Fruit fly (Drosophila melanogaster): ENCODE measurements around the gene CG6195.

Gene CG6195

dm6 chr3R:19620953-19621352 is 27.3 kb downstream of the CG6195 start:
- TF ChIP-seq Snoo (tag; optimal IDR thresholded peaks at IDR 0.05) (no peak), CG9948 (tag; optimal IDR thresholded peaks at IDR 0.05) (no peak), Pif1B (GFP tag; optimal IDR thresholded peaks at IDR 0.05) (no peak), fd96Ca (GFP tag; IDR thresholded peaks at IDR 0.05) (no peak), CG14655 (GFP tag; optimal IDR thresholded peaks at IDR 0.05) (no peak), Ets98B (GFP tag; IDR thresholded peaks at IDR 0.05) (no peak), Pif1A (GFP tag; optimal IDR thresholded peaks at IDR 0.05) (no peak), CG32121 (GFP tag; IDR thresholded peaks at IDR 0.05) (no peak), EcR (GFP tag; optimal IDR thresholded peaks at IDR 0.05) (no peak)

DNA sequence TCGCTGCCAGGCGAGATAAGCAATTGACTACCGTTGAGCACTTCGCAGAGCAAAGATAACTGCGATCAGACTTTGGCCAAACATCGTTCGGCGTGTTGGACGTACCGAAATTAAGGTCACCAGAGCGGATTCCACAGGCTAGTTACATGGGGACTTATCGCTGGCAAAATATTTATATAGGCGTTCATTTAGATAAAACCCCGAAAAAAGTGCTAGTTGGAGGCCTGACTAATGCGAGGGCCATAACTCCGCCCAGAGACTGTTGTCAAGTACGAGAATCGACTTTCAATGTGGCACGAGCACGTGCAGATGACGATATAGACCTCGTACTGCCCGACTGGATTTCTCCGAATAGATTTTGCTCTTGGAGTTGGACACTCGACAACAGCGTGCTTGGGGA is 28.3 kb downstream of the CG6195 start:
- TF ChIP-seq CG4496 (GFP tag; IDR thresholded peaks at IDR 0.05) (0 out of 3 replicates have a peak, but pooled peaks have one; percentile 43), fd96Ca (GFP tag; IDR thresholded peaks at IDR 0.05) (no peak), CG14655 (GFP tag; optimal IDR thresholded peaks at IDR 0.05) (no peak), CG15710 (tag; optimal IDR thresholded peaks at IDR 0.05) (no peak), CG34367 (tag; optimal IDR thresholded peaks at IDR 0.05) (no peak), D1 (tag; optimal IDR thresholded peaks at IDR 0.05) (no peak), CG17806 (tag; optimal IDR thresholded peaks at IDR 0.05) (no peak), Pif1A (GFP tag; optimal IDR thresholded peaks at IDR 0.05) (no peak)

- TF ChIP-seq Pif1B (GFP tag; optimal IDR thresholded peaks at IDR 0.05) (no peak), CG8301 (tag; optimal IDR thresholded peaks at IDR 0.05) (no peak), CG9948 (tag; optimal IDR thresholded peaks at IDR 0.05) (no peak), fd96Ca (GFP tag; IDR thresholded peaks at IDR 0.05) (no peak), CG32121 (GFP tag; IDR thresholded peaks at IDR 0.05) (no peak), rn (GFP tag; IDR thresholded peaks at IDR 0.05) (no peak), EcR (GFP tag; optimal IDR thresholded peaks at IDR 0.05) (no peak), CG14655 (GFP tag; optimal IDR thresholded peaks at IDR 0.05) (no peak), CG12605 (GFP tag; IDR thresholded peaks at IDR 0.05) (no peak), Pif1A (GFP tag; optimal IDR thresholded peaks at IDR 0.05) (no peak), CG34367 (tag; optimal IDR thresholded peaks at IDR 0.05) (no peak), Ets98B (GFP tag; IDR thresholded peaks at IDR 0.05) (no peak), CG17806 (tag; optimal IDR thresholded peaks at IDR 0.05) (no peak), gl (tag; optimal IDR thresholded peaks at IDR 0.05) (no peak), D1 (tag; optimal IDR thresholded peaks at IDR 0.05) (no peak)
These were observed 35.2 kb downstream of the CG6195 start, which contains the start of gene CG16727 for dm6 chr3R:19612908-19613431. Gene CG16727 (plus strand): TSS chr3R:19613381.

DNA sequence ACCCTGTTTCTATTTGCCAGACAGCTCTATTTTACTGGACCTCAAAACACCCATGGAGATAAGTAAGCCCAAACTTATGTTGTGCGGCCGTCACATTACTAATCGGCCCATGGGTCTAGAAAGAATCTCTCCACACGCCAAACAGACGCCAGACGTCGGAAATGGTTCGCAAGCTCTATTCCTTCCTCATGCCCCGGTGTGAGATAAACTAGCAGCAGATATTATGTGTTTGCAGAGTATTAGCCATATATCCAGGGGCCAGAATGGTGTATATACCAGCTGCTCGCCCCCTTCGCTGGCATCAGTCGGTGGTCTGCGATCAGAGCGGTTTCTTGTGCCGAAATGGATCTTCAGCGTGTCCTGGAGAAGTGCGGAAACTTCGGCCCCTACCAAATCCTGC is 38.3 kb downstream of the CG6195 start, which contains the start of gene CG17752:
Gene CG17752, plus strand, starts transcription at position 301 of the 400 bp plus-strand sequence.
- no peak for TF ChIP-seq Pif1A (GFP tag; optimal IDR thresholded peaks at IDR 0.05)
- TF ChIP-seq D1 (tag; optimal IDR thresholded peaks at IDR 0.05) = no peak
- no peak for TF ChIP-seq Pif1B (GFP tag; optimal IDR thresholded peaks at IDR 0.05)
- no peak for TF ChIP-seq CG15710 (tag; optimal IDR thresholded peaks at IDR 0.05)
- TF ChIP-seq CG8301 (tag; optimal IDR thresholded peaks at IDR 0.05) = no peak
- no peak for TF ChIP-seq CG8159 (tag; optimal IDR thresholded peaks at IDR 0.05)

- no peak for TF ChIP-seq fd96Ca (GFP tag; IDR thresholded peaks at IDR 0.05)
These were observed 41.3 kb downstream of the CG6195 start, which contains the start of gene CG17751 for dm6 chr3R:19606954-19607353. Gene CG17751 (plus strand): TSS chr3R:19607254.

DNA sequence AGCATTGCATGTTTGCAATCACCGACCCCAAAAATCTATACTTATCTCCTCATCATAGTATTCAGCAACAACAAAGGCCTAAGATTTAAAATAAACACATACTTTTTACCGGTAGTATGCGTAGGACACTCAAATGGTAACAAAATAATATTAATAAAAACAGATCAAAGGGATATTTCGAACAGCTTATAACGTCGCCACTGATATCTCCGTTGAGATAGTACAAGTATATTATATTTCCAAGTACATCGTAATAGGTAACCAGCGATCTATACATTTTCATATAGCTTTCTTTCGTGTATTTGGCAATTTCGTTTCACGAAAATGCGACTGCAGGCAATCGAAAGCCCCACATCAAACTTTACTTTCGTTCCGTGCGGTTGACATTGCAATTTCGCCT is 45.2 kb downstream of the CG6195 start, which contains the start of gene CG7342:
Gene CG7342, plus strand, starts transcription at position 380 of the 400 bp plus-strand sequence.
- no peak for TF ChIP-seq gl (tag; optimal IDR thresholded peaks at IDR 0.05)
- TF ChIP-seq CG14655 (GFP tag; optimal IDR thresholded peaks at IDR 0.05) = no peak
- no peak for TF ChIP-seq Pif1A (GFP tag; optimal IDR thresholded peaks at IDR 0.05)
- TF ChIP-seq fd96Ca (GFP tag; IDR thresholded peaks at IDR 0.05) = no peak
- TF ChIP-seq CG17806 (tag; optimal IDR thresholded peaks at IDR 0.05) = no peak
- TF ChIP-seq Snoo (tag; optimal IDR thresholded peaks at IDR 0.05) = no peak
- TF ChIP-seq CG12605 (GFP tag; IDR thresholded peaks at IDR 0.05) = no peak
- TF ChIP-seq D1 (tag; optimal IDR thresholded peaks at IDR 0.05) = no peak
- no peak for TF ChIP-seq CG10348 (GFP tag; IDR thresholded peaks at IDR 0.05)
- no peak for TF ChIP-seq CG32121 (GFP tag; IDR thresholded peaks at IDR 0.05)
- no peak for TF ChIP-seq CG13204 (GFP tag; optimal IDR thresholded peaks at IDR 0.05)
- no peak for TF ChIP-seq Ets98B (GFP tag; IDR thresholded peaks at IDR 0.05)

- TF ChIP-seq gl (tag; optimal IDR thresholded peaks at IDR 0.05) (no peak), fd96Ca (GFP tag; IDR thresholded peaks at IDR 0.05) (no peak)
These were observed 47.9 kb downstream of the CG6195 start, which contains the start of gene CG7333 for dm6 chr3R:19600335-19600734. Gene CG7333 (plus strand): TSS chr3R:19600635.

DNA sequence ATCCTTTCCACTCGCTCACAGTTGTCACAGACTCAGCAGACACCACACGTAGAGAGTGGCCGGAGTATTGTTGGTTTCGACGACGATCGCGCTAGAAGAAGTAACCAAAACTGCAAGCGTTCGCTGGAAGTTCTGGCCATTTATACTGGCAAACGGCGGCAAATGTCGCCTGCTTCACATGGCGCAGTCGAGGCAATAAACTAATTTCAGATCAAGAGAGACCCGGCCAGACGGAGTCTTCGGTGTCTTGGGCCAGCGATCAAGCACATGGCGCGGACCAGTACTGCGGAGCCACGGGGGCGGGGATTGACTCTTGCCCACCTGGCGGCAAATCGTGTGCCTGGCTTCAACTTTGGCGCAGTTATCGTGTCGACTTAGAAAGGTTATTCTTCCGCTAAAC is 49.4 kb downstream of the CG6195 start, which contains the start of gene Cpr92A:
Gene Cpr92A, minus strand, starts transcription at position 101 of the 400 bp plus-strand sequence.
- TF ChIP-seq Snoo (tag; optimal IDR thresholded peaks at IDR 0.05) (no peak), CG4496 (GFP tag; IDR thresholded peaks at IDR 0.05) (no peak), EcR (GFP tag; optimal IDR thresholded peaks at IDR 0.05) (no peak), Pif1B (GFP tag; optimal IDR thresholded peaks at IDR 0.05) (no peak), CG14655 (GFP tag; optimal IDR thresholded peaks at IDR 0.05) (no peak), rn (GFP tag; IDR thresholded peaks at IDR 0.05) (no peak), CG17806 (tag; optimal IDR thresholded peaks at IDR 0.05) (no peak)

Data from whole organism, pupa.